Fruit fly (Drosophila melanogaster): Measurements from ENCODE around the gene CG13033.

- TF ChIP-seq CG8159 (tag; optimal IDR thresholded peaks at IDR 0.05) (peak; percentile 55), Pif1B (GFP tag; optimal IDR thresholded peaks at IDR 0.05) (no peak), CG14655 (GFP tag; optimal IDR thresholded peaks at IDR 0.05) (peak; percentile 44), CG17806 (tag; optimal IDR thresholded peaks at IDR 0.05) (no peak), CG32121 (GFP tag; IDR thresholded peaks at IDR 0.05) (no peak), CG15710 (tag; optimal IDR thresholded peaks at IDR 0.05) (no peak), CG34367 (tag; optimal IDR thresholded peaks at IDR 0.05) (no peak), CG13204 (GFP tag; optimal IDR thresholded peaks at IDR 0.05) (no peak)
These were observed 48.2 kb downstream of the CG13033 start, which contains the start of gene st for dm6 chr3L:16497198-16497701.

All from whole organism, pupa.